Fruit fly (Drosophila melanogaster) whole organism, prepupa: ENCODE measurements around the gene Rala.

Source experiments
- CG11294 ChIP-seq: fragments of 200-800 bp; sonication (Bioruptor generic); IDR thresholded peaks from 2 replicates; pipeline ENCODE4 v1.3.6; 2022; ENCODE audit warnings: missing biosample characterization, missing genetic modification characterization
- CG11762 ChIP-seq: fragments of 200-800 bp; sonication (Bioruptor generic); optimal IDR thresholded peaks from 3 replicates; lab custom pipeline; 2016; ENCODE audit warnings: missing biosample characterization, missing genetic modification characterization; ENCODE audit not compliant: insufficient read depth
- CG11902 ChIP-seq: fragments of 200-800 bp; sonication (Bioruptor generic); optimal IDR thresholded peaks from 3 replicates; lab custom pipeline; 2016; ENCODE audit warnings: missing biosample characterization, missing genetic modification characterization
- CG15336 ChIP-seq: fragments of 200-800 bp; sonication (Bioruptor generic); IDR thresholded peaks from 2 replicates; pipeline ENCODE4 v1.3.6; 2022; ENCODE audit warnings: missing biosample characterization, missing genetic modification characterization
- CG1621 ChIP-seq: fragments of 200-800 bp; sonication (Bioruptor generic); optimal IDR thresholded peaks from 3 replicates; lab custom pipeline; 2018; ENCODE audit warnings: missing biosample characterization, mild to moderate bottlenecking, missing genetic modification characterization
- CG16779 ChIP-seq: fragments of 200-800 bp; sonication (Bioruptor generic); optimal IDR thresholded peaks from 3 replicates; lab custom pipeline; 2017; ENCODE audit warnings: missing biosample characterization, mild to moderate bottlenecking, missing genetic modification characterization
- CG3032 ChIP-seq: fragments of 200-800 bp; optimal IDR thresholded peaks from 2 replicates; lab custom pipeline; 2019; ENCODE audit warnings: missing biosample characterization, mild to moderate bottlenecking, missing genetic modification characterization, moderate library complexity
- CG31627 ChIP-seq: fragments of 200-800 bp; sonication (Bioruptor generic); optimal IDR thresholded peaks from 3 replicates; lab custom pipeline; 2016; ENCODE audit warnings: missing biosample characterization, missing genetic modification characterization
- CG32006 ChIP-seq: fragments of 200-800 bp; sonication (Bioruptor generic); optimal IDR thresholded peaks from 3 replicates; lab custom pipeline; 2017; ENCODE audit warnings: missing biosample characterization, mild to moderate bottlenecking, missing genetic modification characterization
- CG34406 ChIP-seq: fragments of 200-800 bp; sonication (Bioruptor generic); optimal IDR thresholded peaks from 3 replicates; lab custom pipeline; 2016; ENCODE audit warnings: missing biosample characterization, missing genetic modification characterization
- CG3919 ChIP-seq: fragments of 200-800 bp; sonication (Bioruptor generic); optimal IDR thresholded peaks from 3 replicates; lab custom pipeline; 2016; ENCODE audit warnings: missing biosample characterization, missing genetic modification characterization
- CG4318 ChIP-seq: fragments of 200-800 bp; sonication (Bioruptor generic); optimal IDR thresholded peaks from 3 replicates; lab custom pipeline; 2017; ENCODE audit warnings: missing biosample characterization, mild to moderate bottlenecking, missing genetic modification characterization
- CG6163 ChIP-seq: fragments of 200-800 bp; sonication (Bioruptor generic); IDR thresholded peaks from 3 replicates; pipeline ENCODE4 v1.3.6; 2022; ENCODE audit warnings: missing biosample characterization, missing genetic modification characterization
- CG6276 ChIP-seq: fragments of 200-800 bp; sonication (Bioruptor generic); optimal IDR thresholded peaks from 2 replicates; lab custom pipeline; 2017; ENCODE audit warnings: missing biosample characterization, mild to moderate bottlenecking, missing genetic modification characterization
- CG6792 ChIP-seq: fragments of 200-800 bp; sonication (Bioruptor generic); optimal IDR thresholded peaks from 3 replicates; lab custom pipeline; 2016; ENCODE audit warnings: missing biosample characterization, missing genetic modification characterization
- CG6808 ChIP-seq: fragments of 200-800 bp; sonication (Bioruptor generic); optimal IDR thresholded peaks from 3 replicates; lab custom pipeline; 2017; ENCODE audit warnings: missing biosample characterization, missing genetic modification characterization, mild to moderate bottlenecking, moderate library complexity, missing genetic modification reagents
- CG7368 ChIP-seq: fragments of 200-800 bp; sonication (Bioruptor generic); optimal IDR thresholded peaks from 3 replicates; lab custom pipeline; 2016; ENCODE audit warnings: missing biosample characterization, missing genetic modification characterization
- CG8119 ChIP-seq: fragments of 200-800 bp; sonication (Bioruptor generic); IDR thresholded peaks from 3 replicates; pipeline ENCODE4 v1.3.6; 2022; ENCODE audit warnings: missing biosample characterization, missing genetic modification characterization
- CG8319 ChIP-seq: fragments of 200-800 bp; sonication (Bioruptor generic); optimal IDR thresholded peaks from 3 replicates; lab custom pipeline; 2016; ENCODE audit warnings: missing biosample characterization, missing genetic modification characterization
- CG8632 ChIP-seq: fragments of 200-800 bp; sonication (Bioruptor generic); optimal IDR thresholded peaks from 3 replicates; lab custom pipeline; 2016; ENCODE audit warnings: missing biosample characterization, missing genetic modification characterization
- Eip75B ChIP-seq: fragments of 200-800 bp; sonication (Bioruptor generic); optimal IDR thresholded peaks from 3 replicates; lab custom pipeline; 2016; ENCODE audit warnings: missing biosample characterization, missing genetic modification characterization
- Eip78C ChIP-seq: fragments of 200-800 bp; sonication (Bioruptor generic); peaks from one replicate; lab custom pipeline; 2016; ENCODE audit warnings: missing biosample characterization, missing genetic modification characterization
- Eip93F ChIP-seq: fragments of 200-800 bp; sonication (Bioruptor generic); optimal IDR thresholded peaks from 2 replicates; lab custom pipeline; 2016; ENCODE audit warnings: missing biosample characterization, mild to moderate bottlenecking, missing genetic modification characterization
- Ets21C ChIP-seq: fragments of 200-800 bp; sonication (Bioruptor generic); optimal IDR thresholded peaks from 3 replicates; lab custom pipeline; 2016; ENCODE audit warnings: missing biosample characterization, missing genetic modification characterization
- Ets96B ChIP-seq: fragments of 200-800 bp; optimal IDR thresholded peaks from 2 replicates; lab custom pipeline; 2019; ENCODE audit warnings: missing biosample characterization, mild to moderate bottlenecking, missing genetic modification characterization, moderate library complexity
- Gug ChIP-seq: fragments of 200-800 bp; sonication (Bioruptor generic); IDR thresholded peaks from 2 replicates; pipeline ENCODE4 v1.3.6; 2022; ENCODE audit warnings: missing biosample characterization, missing genetic modification characterization
- Hr38 ChIP-seq: sonication (Bioruptor generic); optimal IDR thresholded peaks from 2 replicates; lab custom pipeline; 2016; ENCODE audit warnings: missing biosample characterization, missing genetic modification characterization
- Hr39 ChIP-seq: fragments of 200-800 bp; sonication (Bioruptor generic); optimal IDR thresholded peaks from 2 replicates; lab custom pipeline; 2016; ENCODE audit warnings: missing biosample characterization, missing genetic modification characterization
- Hr4 ChIP-seq: fragments of 200-800 bp; sonication (Bioruptor generic); optimal IDR thresholded peaks from 3 replicates; lab custom pipeline; 2016; ENCODE audit warnings: missing biosample characterization, missing genetic modification characterization
- Lpt ChIP-seq: fragments of 200-800 bp; sonication (Bioruptor generic); optimal IDR thresholded peaks from 3 replicates; lab custom pipeline; 2016; ENCODE audit warnings: missing biosample characterization, missing genetic modification characterization
- Met ChIP-seq: fragments of 200-800 bp; sonication (Bioruptor generic); optimal IDR thresholded peaks from 3 replicates; lab custom pipeline; 2016; ENCODE audit warnings: missing biosample characterization, missing genetic modification characterization
- OdsH ChIP-seq: fragments of 200-800 bp; sonication (Bioruptor generic); optimal IDR thresholded peaks from 3 replicates; lab custom pipeline; 2016; ENCODE audit warnings: missing biosample characterization, missing genetic modification characterization
- Smox ChIP-seq: fragments of 200-800 bp; sonication (Bioruptor generic); optimal IDR thresholded peaks from 3 replicates; lab custom pipeline; 2016; ENCODE audit warnings: missing biosample characterization, missing genetic modification characterization
- Sox102F ChIP-seq: fragments of 200-800 bp; sonication (Bioruptor generic); optimal IDR thresholded peaks from 2 replicates; lab custom pipeline; 2016; ENCODE audit warnings: missing biosample characterization, mild to moderate bottlenecking, missing genetic modification characterization
- achi ChIP-seq: fragments of 200-800 bp; sonication (Bioruptor generic); optimal IDR thresholded peaks from 3 replicates; lab custom pipeline; 2016; ENCODE audit warnings: missing biosample characterization, missing genetic modification characterization
- acj6 ChIP-seq: fragments of 200-800 bp; sonication (Bioruptor generic); optimal IDR thresholded peaks from 3 replicates; lab custom pipeline; 2016; ENCODE audit warnings: missing biosample characterization, missing genetic modification characterization
- cyc ChIP-seq: fragments of 200-800 bp; sonication (Bioruptor generic); optimal IDR thresholded peaks from 3 replicates; lab custom pipeline; 2016; ENCODE audit warnings: missing biosample characterization, missing genetic modification characterization
- dac ChIP-seq: fragments of 200-800 bp; sonication (Bioruptor generic); optimal IDR thresholded peaks from 2 replicates; lab custom pipeline; 2017; ENCODE audit warnings: missing biosample characterization, mild to moderate bottlenecking, missing genetic modification characterization
- dsx ChIP-seq: fragments of 200-800 bp; optimal IDR thresholded peaks from 3 replicates; lab custom pipeline; 2019; ENCODE audit warnings: missing biosample characterization, mild to moderate bottlenecking, missing genetic modification characterization, moderate library complexity; ENCODE audit not compliant: poor library complexity, severe bottlenecking
- eg ChIP-seq: fragments of 200-800 bp; sonication (Bioruptor generic); IDR thresholded peaks from 3 replicates; pipeline ENCODE4 v1.3.6; 2022; ENCODE audit warnings: missing biosample characterization, missing genetic modification characterization
- fd59A ChIP-seq: fragments of 200-800 bp; sonication (Bioruptor generic); optimal IDR thresholded peaks from 2 replicates; lab custom pipeline; 2017; ENCODE audit warnings: missing biosample characterization, mild to moderate bottlenecking, missing genetic modification characterization, missing genetic modification reagents
- fd85E ChIP-seq: fragments of 200-800 bp; sonication (Bioruptor generic); optimal IDR thresholded peaks from 3 replicates; lab custom pipeline; 2016; ENCODE audit warnings: missing biosample characterization, missing genetic modification characterization
- net ChIP-seq: fragments of 200-800 bp; sonication (Bioruptor generic); optimal IDR thresholded peaks from 3 replicates; lab custom pipeline; 2016; ENCODE audit warnings: missing biosample characterization, missing genetic modification characterization
- pdm3 ChIP-seq: fragments of 200-800 bp; sonication (Bioruptor generic); optimal IDR thresholded peaks from 3 replicates; lab custom pipeline; 2016; ENCODE audit warnings: missing biosample characterization, missing genetic modification characterization
- salr ChIP-seq, 2 experiments: fragments of 200-800 bp; sonication (Bioruptor generic); optimal IDR thresholded peaks; 3 replicates each; lab custom pipeline; 2016 to 2018; ENCODE audit warnings: missing biosample characterization in 2 of 2, missing genetic modification characterization in 2 of 2, mild to moderate bottlenecking in 1 of 2
- spab ChIP-seq: fragments of 200-800 bp; sonication (Bioruptor generic); optimal IDR thresholded peaks from 2 replicates; lab custom pipeline; 2017; ENCODE audit warnings: missing biosample characterization, mild to moderate bottlenecking, missing genetic modification characterization, missing genetic modification reagents
- ss ChIP-seq, 2 experiments: fragments of 200-800 bp; sonication (Bioruptor generic); optimal IDR thresholded peaks; 2 replicates in 1 of 2; 3 replicates in 1 of 2; lab custom pipeline; 2017 to 2018; ENCODE audit warnings: mild to moderate bottlenecking in 2 of 2, missing biosample characterization in 2 of 2, missing genetic modification characterization in 2 of 2, moderate library complexity in 1 of 2
- svp ChIP-seq: fragments of 200-800 bp; sonication (Bioruptor generic); peaks from one replicate; lab custom pipeline; 2016; ENCODE audit warnings: missing biosample characterization, missing genetic modification characterization
- vri ChIP-seq: fragments of 200-800 bp; sonication (Bioruptor generic); optimal IDR thresholded peaks from 3 replicates; lab custom pipeline; 2016; ENCODE audit warnings: missing biosample characterization, mild to moderate bottlenecking, missing genetic modification characterization

Rala gene

DNA sequence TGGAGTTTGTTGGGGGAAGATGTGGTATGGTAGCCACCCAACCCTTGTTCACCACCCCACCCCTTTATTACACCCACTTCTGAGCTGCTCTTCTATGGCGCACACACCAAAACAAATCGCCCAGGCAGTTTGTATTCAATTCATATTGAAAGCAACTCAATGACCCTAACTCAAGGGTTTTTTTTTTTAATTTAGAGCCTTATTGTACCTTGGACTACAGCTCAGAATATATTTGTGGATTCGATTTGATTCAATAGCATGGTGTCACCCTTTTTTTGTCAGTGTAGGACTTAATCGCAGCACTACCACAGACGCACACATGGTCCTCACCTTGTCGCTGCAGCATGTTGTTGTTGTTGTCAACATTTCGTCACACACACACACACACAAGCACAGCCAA is 2.8 kb upstream of the Rala start (continued):
- peak; percentile 62 for TF ChIP-seq pdm3 (GFP tag; lab: Kevin White, UChicago)
- peak; percentile 89 for TF ChIP-seq CG6163 (GFP tag; lab: Robert Waterston, UW)
- peak; percentile 42 for TF ChIP-seq CG34406 (GFP tag; lab: Kevin White, UChicago)
- TF ChIP-seq CG1621 (tag; lab: Kevin White, UChicago): peak; percentile 44
- peak; percentile 74 for TF ChIP-seq Gug (GFP tag; lab: Robert Waterston, UW)
- peak; percentile 82 for TF ChIP-seq CG15336
- peak; percentile 73 for TF ChIP-seq Hr4 (GFP tag; lab: Kevin White, UChicago)
- no peak for TF ChIP-seq vri (GFP tag; lab: Kevin White, UChicago)
- peak; percentile 34 to 56 for TF ChIP-seq ss (GFP tag; optimal IDR thresholded peaks at IDR 0.05; lab: Kevin White, UChicago)
- peak; percentile 68 for TF ChIP-seq acj6 (GFP tag; lab: Kevin White, UChicago)
- peak; percentile 55 for TF ChIP-seq CG7368 (GFP tag; lab: Kevin White, UChicago)
- TF ChIP-seq Smox (GFP tag; lab: Kevin White, UChicago): peak; percentile 19
- TF ChIP-seq Lpt (GFP tag; lab: Kevin White, UChicago): no peak
- TF ChIP-seq CG4318: peak; percentile 70
- TF ChIP-seq CG6276 (GFP tag; lab: Kevin White, UChicago): peak; percentile 71
- TF ChIP-seq svp (GFP tag; lab: Kevin White, UChicago): peak; percentile 79
- TF ChIP-seq spab (GFP tag; lab: Kevin White, UChicago): peak; percentile 43
- TF ChIP-seq net: peak; percentile 59
- TF ChIP-seq dac: peak; percentile 55
- peak; percentile 47 for TF ChIP-seq Eip75B (GFP tag; lab: Kevin White, UChicago)
- TF ChIP-seq Sox102F (GFP tag; lab: Kevin White, UChicago): peak; percentile 14
- TF ChIP-seq CG6808: peak; percentile 61
- TF ChIP-seq Eip78C (GFP tag; lab: Kevin White, UChicago): peak; percentile 85
- TF ChIP-seq OdsH (GFP tag; lab: Kevin White, UChicago): peak; percentile 79
- peak; percentile 32 for TF ChIP-seq cyc (GFP tag; lab: Kevin White, UChicago)
- TF ChIP-seq CG8119 (GFP tag; lab: Robert Waterston, UW): peak; percentile 76
- peak; percentile 11 for TF ChIP-seq CG11902 (GFP tag; lab: Kevin White, UChicago)
- TF ChIP-seq CG31627 (GFP tag; lab: Kevin White, UChicago): peak; percentile 40
- TF ChIP-seq Ets21C (GFP tag; lab: Kevin White, UChicago): no peak
- peak; percentile 71 for TF ChIP-seq CG3919 (GFP tag; lab: Kevin White, UChicago)
- TF ChIP-seq CG11294 (GFP tag; lab: Robert Waterston, UW): 0 out of 2 replicates have a peak, but pooled peaks have one; percentile 52
- peak; percentile 32 for TF ChIP-seq Met (GFP tag; lab: Kevin White, UChicago)
- peak; percentile 53 for TF ChIP-seq CG3032 (tag; lab: Kevin White, UChicago)

dm6 chrX:3721568-3721967 is 2.1 kb upstream of the Rala start:
- TF ChIP-seq net (no peak), vri (GFP tag; lab: Kevin White, UChicago) (no peak), CG6163 (GFP tag; lab: Robert Waterston, UW) (peak; percentile 67), Gug (GFP tag; lab: Robert Waterston, UW) (peak; percentile 30; the same call in 1 of the 2 replicates), CG3032 (tag; lab: Kevin White, UChicago) (no peak), achi (GFP tag; lab: Kevin White, UChicago) (peak; percentile 18), CG32006 (GFP tag; lab: Kevin White, UChicago) (peak; percentile 55), Smox (GFP tag; lab: Kevin White, UChicago) (no peak), CG8632 (GFP tag; lab: Kevin White, UChicago) (no peak), CG6792 (GFP tag; lab: Kevin White, UChicago) (no peak), CG11762 (GFP tag; lab: Kevin White, UChicago) (no peak), salr (GFP tag; optimal IDR thresholded peaks at IDR 0.05; lab: Kevin White, UChicago) (no peak), CG8119 (GFP tag; lab: Robert Waterston, UW) (no peak), CG6276 (GFP tag; lab: Kevin White, UChicago) (no peak), Eip78C (GFP tag; lab: Kevin White, UChicago) (peak; percentile 61), fd59A (GFP tag; lab: Kevin White, UChicago) (peak; percentile 28), Eip93F (GFP tag; lab: Kevin White, UChicago) (no peak), ss (GFP tag; optimal IDR thresholded peaks at IDR 0.05; lab: Kevin White, UChicago) (no peak), Ets21C (GFP tag; lab: Kevin White, UChicago) (no peak), acj6 (GFP tag; lab: Kevin White, UChicago) (no peak), CG4318 (no peak), dsx (GFP tag; lab: Kevin White, UChicago) (no peak), Met (GFP tag; lab: Kevin White, UChicago) (no peak), CG16779 (tag; lab: Kevin White, UChicago) (no peak), CG8319 (GFP tag; lab: Kevin White, UChicago) (no peak), eg (GFP tag; lab: Robert Waterston, UW) (peak; percentile 76), CG1621 (tag; lab: Kevin White, UChicago) (no peak), Ets96B (tag; lab: Kevin White, UChicago) (no peak), Hr39 (no peak), Hr38 (GFP tag; lab: Kevin White, UChicago) (no peak), fd85E (GFP tag; lab: Kevin White, UChicago) (no peak)
